Worm (Caenorhabditis elegans): ENCODE results near the gene clik-2.

Gene clik-2

DNA sequence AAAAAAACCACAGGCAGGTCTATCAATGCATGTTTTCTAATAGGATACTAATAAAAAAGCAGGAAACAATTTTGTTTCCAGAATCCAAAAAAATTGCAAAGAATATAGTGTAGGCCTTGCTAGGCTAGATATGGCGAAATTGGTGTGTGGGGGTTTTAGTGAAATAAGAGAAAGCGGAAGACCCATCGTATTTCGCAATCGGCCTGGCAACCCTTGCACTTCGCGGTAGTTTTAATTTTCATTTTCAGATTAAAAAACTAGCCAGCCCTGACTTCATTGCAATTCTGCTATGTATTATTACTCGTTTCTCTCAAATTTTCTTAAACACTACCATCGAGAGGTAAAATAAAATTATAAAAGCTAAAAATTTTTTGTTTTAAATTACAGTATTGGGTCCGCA is 14.1 kb downstream of the clik-2 start:
- peak; percentile 24 for TF ChIP-seq aha-1 (tag)
- no peak for TF ChIP-seq tra-1 (GFP tag; IDR thresholded peaks at IDR 0.05)

ce11 chrX:7672693-7673092 is 16.3 kb downstream of the clik-2 start, which contains the start of gene F27D9.2:
Gene F27D9.2, plus strand, starts transcription at chrX:7672993.
- no peak for TF ChIP-seq nhr-42 (GFP tag; IDR thresholded peaks at IDR 0.05)
- no peak for TF ChIP-seq mdl-1 (tag; optimal IDR thresholded peaks at IDR 0.05)
- TF ChIP-seq gei-8 (GFP tag; optimal IDR thresholded peaks at IDR 0.05), result no peak
- no peak for TF ChIP-seq lin-15B (tag; optimal IDR thresholded peaks at IDR 0.05)
- no peak for TF ChIP-seq php-3 (GFP tag; IDR thresholded peaks at IDR 0.05)
- no peak for TF ChIP-seq unc-39 (tag; optimal IDR thresholded peaks at IDR 0.05)
- no peak for TF ChIP-seq Y75B8A.6 (GFP tag; IDR thresholded peaks at IDR 0.05)
- TF ChIP-seq mdt-29 (GFP tag; IDR thresholded peaks at IDR 0.05), result no peak
- no peak for TF ChIP-seq egl-27 (tag; optimal IDR thresholded peaks at IDR 0.05)
- no peak for TF ChIP-seq T26A8.4 (GFP tag; IDR thresholded peaks at IDR 0.05)
- TF ChIP-seq daf-16 (GFP tag; optimal IDR thresholded peaks at IDR 0.05), result no peak
- TF ChIP-seq daf-16 (tag; optimal IDR thresholded peaks at IDR 0.05), result no peak
- TF ChIP-seq duxl-1 (tag; optimal IDR thresholded peaks at IDR 0.05; ENCODE audit: poor library complexity), result no peak
- no peak for TF ChIP-seq ceh-44 (GFP tag; IDR thresholded peaks at IDR 0.05)
- no peak for TF ChIP-seq ctbp-1 (GFP tag; IDR thresholded peaks at IDR 0.05)
- TF ChIP-seq mep-1 (tag; optimal IDR thresholded peaks at IDR 0.05), result no peak

- TF ChIP-seq nhr-42 (GFP tag; IDR thresholded peaks at IDR 0.05) (no peak), egl-43 (GFP tag; IDR thresholded peaks at IDR 0.05) (no peak), madf-5 (GFP tag; IDR thresholded peaks at IDR 0.05) (no peak), aha-1 (tag) (peak; percentile 49), lin-29 (GFP tag; IDR thresholded peaks at IDR 0.05) (no peak), daf-16 (GFP tag; optimal IDR thresholded peaks at IDR 0.05) (no peak), daf-16 (tag; optimal IDR thresholded peaks at IDR 0.05) (no peak)
Observed at ce11 chrX:7670655-7671054, 18.4 kb downstream of the clik-2 start, which contains the start of gene F27D9.7. Gene F27D9.7, minus strand, starts transcription at chrX:7670755.

DNA sequence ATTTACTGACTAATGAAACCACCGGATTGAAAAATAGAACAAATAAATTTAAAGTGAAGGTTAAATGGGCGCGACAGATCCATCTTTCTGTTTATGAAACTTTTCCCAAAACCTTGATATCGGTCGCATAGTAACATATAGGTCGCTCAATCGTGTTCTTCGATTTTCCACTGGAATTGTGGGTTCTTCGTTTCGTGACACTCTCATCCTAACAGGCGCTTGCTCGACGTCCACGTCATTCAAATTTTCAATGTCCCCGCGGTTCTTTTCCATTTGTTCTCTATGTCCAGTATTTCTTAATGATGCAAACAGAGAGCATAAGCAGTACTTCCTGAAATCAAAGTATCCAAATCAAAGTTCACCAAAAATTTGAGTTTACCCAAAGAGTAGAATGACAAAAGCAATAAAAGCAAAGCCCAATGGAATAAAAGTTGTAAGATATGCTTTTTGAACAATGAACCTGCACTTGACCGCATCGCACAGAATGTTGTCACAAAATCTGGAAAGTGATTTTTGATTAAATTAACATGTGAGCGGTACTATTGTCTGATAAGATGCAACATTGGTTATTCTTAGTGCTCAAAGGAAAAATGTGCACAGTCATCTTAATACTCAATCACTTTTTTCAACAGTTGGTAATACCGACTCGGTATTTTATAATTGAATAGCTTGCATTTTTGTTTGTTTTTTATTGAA is 21.5 kb downstream of the clik-2 start, which contains the start of gene F27D9.13:
Gene F27D9.13 (minus strand): TSS at position 51 of the 696 bp plus-strand sequence.
- TF ChIP-seq pqm-1 (tag; optimal IDR thresholded peaks at IDR 0.05), result peak; percentile 3
- TF ChIP-seq F49E8.2 (tag; optimal IDR thresholded peaks at IDR 0.05; ENCODE audit: borderline replicate concordance), result no peak
- no peak for TF ChIP-seq fkh-10 (GFP tag; optimal IDR thresholded peaks at IDR 0.05)
- TF ChIP-seq zag-1 (tag; optimal IDR thresholded peaks at IDR 0.05), result no peak
- no peak for TF ChIP-seq pha-4 (GFP tag; IDR thresholded peaks at IDR 0.05)
- TF ChIP-seq pha-4 (tag; optimal IDR thresholded peaks at IDR 0.05), result no peak
- TF ChIP-seq sdz-12 (GFP tag; optimal IDR thresholded peaks at IDR 0.05), result no peak
- TF ChIP-seq snpc-1.2 (GFP tag; IDR thresholded peaks at IDR 0.05), result no peak
- TF ChIP-seq saeg-2 (GFP tag; IDR thresholded peaks at IDR 0.05), result no peak
- no peak for TF ChIP-seq mdl-1 (tag; optimal IDR thresholded peaks at IDR 0.05)
- TF ChIP-seq jun-1 (tag; optimal IDR thresholded peaks at IDR 0.05), result no peak
- TF ChIP-seq ces-1 (GFP tag; optimal IDR thresholded peaks at IDR 0.05), result no peak
- peak; percentile 17 for TF ChIP-seq dve-1 (tag; optimal IDR thresholded peaks at IDR 0.05; ENCODE audit: insufficient read depth)
- no peak for TF ChIP-seq lsy-2 (tag; optimal IDR thresholded peaks at IDR 0.05)
- no peak for TF ChIP-seq fos-1 (tag; optimal IDR thresholded peaks at IDR 0.05)
- TF ChIP-seq nhr-28 (tag; optimal IDR thresholded peaks at IDR 0.05), result peak; percentile 21
- TF ChIP-seq mdt-29 (GFP tag; IDR thresholded peaks at IDR 0.05), result no peak
- no peak for TF ChIP-seq skn-1 (tag; optimal IDR thresholded peaks at IDR 0.05)
- TF ChIP-seq lin-1 (GFP tag; IDR thresholded peaks at IDR 0.05), result no peak
- no peak for TF ChIP-seq mxl-3 (GFP tag; optimal IDR thresholded peaks at IDR 0.05)
- TF ChIP-seq gei-8 (GFP tag; optimal IDR thresholded peaks at IDR 0.05), result no peak
- TF ChIP-seq daf-8 (GFP tag; IDR thresholded peaks at IDR 0.05), result no peak
- TF ChIP-seq daf-19 (GFP tag; conservative IDR thresholded peaks at IDR 0.05), result no peak
- TF ChIP-seq ceh-32 (tag; optimal IDR thresholded peaks at IDR 0.05; ENCODE audit: poor library complexity), result no peak
- no peak; the same call in 1 of the 2 replicates for TF ChIP-seq dmd-6 (GFP tag; IDR thresholded peaks at IDR 0.05)
- no peak for TF ChIP-seq ztf-11 (tag; optimal IDR thresholded peaks at IDR 0.05)
- TF ChIP-seq T26A8.4 (GFP tag; IDR thresholded peaks at IDR 0.05), result no peak
- peak; percentile 12 for TF ChIP-seq hlh-11 (tag; optimal IDR thresholded peaks at IDR 0.05)
- TF ChIP-seq R02D3.7 (tag; optimal IDR thresholded peaks at IDR 0.05), result no peak

Data from whole organism, L4 larva.